Worm (Caenorhabditis elegans): ENCODE measurements around the gene F42G2.5.

The F42G2.5 gene

ce11 chrII:2385495-2385894 is 32.3 kb downstream of the F42G2.5 start, which contains the start of gene F16G10.9:
Gene F16G10.9 (minus strand): TSS chrII:2385595.
- TF ChIP-seq ceh-36 (tag; optimal IDR thresholded peaks at IDR 0.05) (no peak), ets-7 (tag; optimal IDR thresholded peaks at IDR 0.05) (no peak), B0310.2 (tag; optimal IDR thresholded peaks at IDR 0.05) (no peak)

DNA sequence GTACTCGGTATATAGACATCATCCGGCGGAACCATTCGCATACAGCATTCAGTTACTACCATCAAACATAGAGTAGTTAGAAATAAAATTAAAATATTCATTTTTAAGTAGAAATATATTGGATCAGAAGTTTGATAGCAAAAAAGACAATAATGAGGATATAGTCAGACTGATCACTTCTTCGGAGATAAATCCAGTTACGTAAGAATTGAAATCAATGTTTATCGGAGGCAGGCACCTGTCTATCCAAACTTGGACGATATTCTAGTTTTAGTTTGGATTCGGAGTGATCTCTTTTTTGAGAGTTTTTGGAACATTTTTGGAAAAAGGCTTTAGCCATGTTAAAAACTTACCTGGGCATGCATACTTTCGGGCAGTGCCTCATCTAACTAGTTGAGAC is 34.5 kb downstream of the F42G2.5 start, which contains the start of gene F16G10.8:
F16G10.8 (minus strand) TSS at position 101 of the 400 bp plus-strand sequence.
- no peak for TF ChIP-seq B0310.2 (tag; optimal IDR thresholded peaks at IDR 0.05)
- TF ChIP-seq tbx-37 (GFP tag; conservative IDR thresholded peaks at IDR 0.05): no peak
- TF ChIP-seq scrt-1 (GFP tag; IDR thresholded peaks at IDR 0.05): no peak
- no peak for TF ChIP-seq hmbx-1 (tag; optimal IDR thresholded peaks at IDR 0.05)
- TF ChIP-seq F13C5.2 (tag; optimal IDR thresholded peaks at IDR 0.05): no peak
- no peak for TF ChIP-seq ama-1 (optimal IDR thresholded peaks at IDR 0.05)
- no peak for TF ChIP-seq pes-1 (GFP tag; IDR thresholded peaks at IDR 0.05)
- no peak for TF ChIP-seq aly-1 (tag; optimal IDR thresholded peaks at IDR 0.05)
- no peak for TF ChIP-seq tbx-11 (GFP tag; IDR thresholded peaks at IDR 0.05)
- TF ChIP-seq ceh-36 (tag; optimal IDR thresholded peaks at IDR 0.05): no peak
- TF ChIP-seq tra-4 (tag; optimal IDR thresholded peaks at IDR 0.05): no peak
- no peak for TF ChIP-seq sea-1 (GFP tag; conservative IDR thresholded peaks at IDR 0.05)

ce11 chrII:2380174-2380573 is 37.6 kb downstream of the F42G2.5 start, which contains the start of gene F16G10.7:
Gene F16G10.7 (minus strand): TSS chrII:2380274.
- TF ChIP-seq hmg-4 (GFP tag; optimal IDR thresholded peaks at IDR 0.05): no peak

DNA sequence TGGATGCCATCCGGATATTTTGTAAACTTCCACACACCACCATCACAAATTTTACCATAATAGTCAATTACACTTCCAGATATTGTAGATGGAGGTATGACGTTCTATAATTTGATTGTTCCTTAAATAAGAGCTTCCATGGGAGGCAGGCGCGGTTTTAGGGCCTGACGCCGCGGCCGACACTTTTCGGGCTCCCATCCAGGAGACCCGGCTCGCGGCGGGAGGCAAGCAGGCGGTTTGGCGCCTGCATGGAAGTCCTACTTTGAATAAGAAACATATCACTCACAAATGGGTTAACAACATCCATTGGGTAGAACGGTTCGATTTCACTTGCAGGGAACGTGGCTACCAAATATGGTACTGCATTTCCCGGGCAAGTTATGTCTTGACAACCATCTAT is 38.1 kb downstream of the F42G2.5 start:
- TF ChIP-seq ceh-13 (GFP tag; optimal IDR thresholded peaks at IDR 0.05): no peak
- no peak for TF ChIP-seq hmg-4 (GFP tag; optimal IDR thresholded peaks at IDR 0.05)
- no peak for TF ChIP-seq tbx-37 (GFP tag; conservative IDR thresholded peaks at IDR 0.05)
- TF ChIP-seq tra-4 (tag; optimal IDR thresholded peaks at IDR 0.05): no peak
- TF ChIP-seq hnd-1 (tag; optimal IDR thresholded peaks at IDR 0.05): no peak

DNA sequence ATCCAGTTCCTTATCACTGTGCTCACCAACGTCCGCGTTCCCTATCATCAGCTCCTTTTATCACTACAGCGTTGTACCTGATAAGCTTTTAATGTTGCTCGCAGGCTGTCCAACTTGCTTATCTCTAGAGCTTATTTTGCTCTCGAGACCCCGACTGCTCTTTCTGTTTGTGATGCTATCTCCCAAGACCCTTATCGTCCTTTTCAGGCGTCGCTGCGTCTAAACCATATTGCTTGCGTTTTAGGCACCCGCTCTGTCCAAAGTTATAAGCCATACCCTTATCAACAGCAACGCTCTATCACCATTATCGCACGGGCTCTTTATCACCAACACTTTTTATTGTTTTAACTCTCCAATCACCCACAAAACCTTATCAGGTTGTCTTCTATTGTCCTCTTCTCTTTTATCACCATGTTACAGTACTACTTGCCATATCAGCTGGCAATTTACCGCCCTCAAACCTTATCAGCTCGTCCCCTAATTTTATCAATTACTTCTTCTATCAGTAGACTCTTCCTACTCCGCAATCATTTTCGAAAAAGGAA is 39.3 kb downstream of the F42G2.5 start:
- TF ChIP-seq scrt-1 (GFP tag; IDR thresholded peaks at IDR 0.05) (no peak), B0310.2 (tag; optimal IDR thresholded peaks at IDR 0.05) (peak; percentile 43)

DNA sequence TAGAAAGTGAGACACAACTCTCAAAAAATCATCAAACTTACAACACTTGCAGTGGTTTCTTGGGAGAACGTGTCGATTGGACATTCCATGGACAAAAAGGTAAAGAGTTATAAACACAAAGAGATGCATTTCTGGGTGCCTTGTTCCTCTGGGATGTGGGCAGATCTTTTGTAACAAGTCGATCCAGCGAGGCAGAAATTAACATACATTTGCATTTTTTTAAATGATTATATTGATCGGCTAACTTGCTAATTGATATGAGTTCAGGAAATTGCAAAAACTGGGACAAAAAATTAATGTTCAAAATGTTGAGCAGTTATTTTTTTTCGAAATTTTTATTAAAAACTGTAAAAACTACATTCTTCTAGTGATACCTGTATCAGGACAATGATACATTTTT is 40.0 kb downstream of the F42G2.5 start, which contains the start of gene F16G10.6:
F16G10.6 (minus strand) TSS at position 101 of the 400 bp plus-strand sequence.
- no peak for TF ChIP-seq ceh-36 (tag; optimal IDR thresholded peaks at IDR 0.05)
- no peak for TF ChIP-seq flt-1 (GFP tag; IDR thresholded peaks at IDR 0.05)
- no peak for TF ChIP-seq F13C5.2 (tag; optimal IDR thresholded peaks at IDR 0.05)
- TF ChIP-seq ama-1 (optimal IDR thresholded peaks at IDR 0.05): no peak
- no peak for TF ChIP-seq tbx-11 (GFP tag; IDR thresholded peaks at IDR 0.05)
- TF ChIP-seq hmg-4 (GFP tag; optimal IDR thresholded peaks at IDR 0.05): no peak
- no peak for TF ChIP-seq tbx-37 (GFP tag; conservative IDR thresholded peaks at IDR 0.05)
- no peak for TF ChIP-seq ets-7 (tag; optimal IDR thresholded peaks at IDR 0.05)
- TF ChIP-seq aly-1 (tag; optimal IDR thresholded peaks at IDR 0.05): no peak
- TF ChIP-seq tra-4 (tag; optimal IDR thresholded peaks at IDR 0.05): no peak
- no peak for TF ChIP-seq scrt-1 (GFP tag; IDR thresholded peaks at IDR 0.05)

- no peak for TF ChIP-seq scrt-1 (GFP tag; IDR thresholded peaks at IDR 0.05)
- TF ChIP-seq pes-1 (GFP tag; IDR thresholded peaks at IDR 0.05): no peak
- no peak for TF ChIP-seq tbx-37 (GFP tag; conservative IDR thresholded peaks at IDR 0.05)
- no peak for TF ChIP-seq sea-1 (GFP tag; conservative IDR thresholded peaks at IDR 0.05)
- TF ChIP-seq flt-1 (GFP tag; IDR thresholded peaks at IDR 0.05): no peak
- no peak for TF ChIP-seq ets-7 (tag; optimal IDR thresholded peaks at IDR 0.05)
- no peak for TF ChIP-seq tra-4 (tag; optimal IDR thresholded peaks at IDR 0.05)
- no peak for TF ChIP-seq B0310.2 (tag; optimal IDR thresholded peaks at IDR 0.05)
These were observed 42.8 kb downstream of the F42G2.5 start, which contains the start of gene F16G10.2 for ce11 chrII:2374973-2375372. Gene F16G10.2 (plus strand): TSS chrII:2375273.

- TF ChIP-seq tbx-37 (GFP tag; conservative IDR thresholded peaks at IDR 0.05) (no peak), F13C5.2 (tag; optimal IDR thresholded peaks at IDR 0.05) (no peak), ama-1 (optimal IDR thresholded peaks at IDR 0.05) (no peak), B0310.2 (tag; optimal IDR thresholded peaks at IDR 0.05) (no peak), ets-7 (tag; optimal IDR thresholded peaks at IDR 0.05) (no peak), ceh-13 (GFP tag; optimal IDR thresholded peaks at IDR 0.05) (no peak), ceh-36 (tag; optimal IDR thresholded peaks at IDR 0.05) (no peak), hmg-4 (GFP tag; optimal IDR thresholded peaks at IDR 0.05) (no peak), flt-1 (GFP tag; IDR thresholded peaks at IDR 0.05) (no peak), hmbx-1 (tag; optimal IDR thresholded peaks at IDR 0.05) (no peak), hnd-1 (tag; optimal IDR thresholded peaks at IDR 0.05) (no peak), pes-1 (GFP tag; IDR thresholded peaks at IDR 0.05) (no peak), sea-1 (GFP tag; conservative IDR thresholded peaks at IDR 0.05) (no peak), aly-1 (tag; optimal IDR thresholded peaks at IDR 0.05) (no peak), tra-4 (tag; optimal IDR thresholded peaks at IDR 0.05) (no peak), tbx-11 (GFP tag; IDR thresholded peaks at IDR 0.05) (no peak), scrt-1 (GFP tag; IDR thresholded peaks at IDR 0.05) (no peak)
These were observed 45.7 kb downstream of the F42G2.5 start, which contains the start of gene F16G10.3 for ce11 chrII:2372090-2372489. Gene F16G10.3 (plus strand): TSS chrII:2372390.

ce11 chrII:2368956-2369355 is 48.8 kb downstream of the F42G2.5 start, which contains the start of gene hpo-25:
Gene hpo-25 (plus strand): TSS chrII:2369256.
- TF ChIP-seq tbx-37 (GFP tag; conservative IDR thresholded peaks at IDR 0.05) (no peak), scrt-1 (GFP tag; IDR thresholded peaks at IDR 0.05) (no peak), hmbx-1 (tag; optimal IDR thresholded peaks at IDR 0.05) (no peak), ceh-36 (tag; optimal IDR thresholded peaks at IDR 0.05) (no peak)
